Worm (Caenorhabditis elegans) whole organism, young adult: ENCODE measurements around the gene gst-9.

Experiments used
- Y79H2A.3 ChIP-seq: fragments of 200-800 bp; sonication (Bioruptor generic); conservative IDR thresholded peaks from 2 replicates; pipeline ENCODE4 v1.3.6; 2022; ENCODE audit warnings: missing genetic modification reagents, missing genetic modification characterization, missing compliant biosample characterization
- ZK185.1 ChIP-seq: sonication (generic microtip); optimal IDR thresholded peaks from 2 replicates; lab custom pipeline; 2016; ENCODE audit warnings: mild to moderate bottlenecking, missing genetic modification characterization, missing compliant biosample characterization; ENCODE audit not compliant: poor library complexity, severe bottlenecking
- ccch-3 ChIP-seq: fragments of 200-800 bp; sonication (Bioruptor generic); optimal IDR thresholded peaks from 2 replicates; lab custom pipeline; 2018; ENCODE audit warnings: mild to moderate bottlenecking, missing genetic modification characterization, missing compliant biosample characterization
- ceh-40 ChIP-seq: fragments of 200-800 bp; sonication (Bioruptor generic); IDR thresholded peaks from 2 replicates; pipeline ENCODE4 v1.3.6; 2022; ENCODE audit warnings: missing genetic modification characterization, missing compliant biosample characterization
- die-1 ChIP-seq: sonication (generic microtip); optimal IDR thresholded peaks from 2 replicates; lab custom pipeline; 2016; ENCODE audit warnings: missing genotype, mild to moderate bottlenecking, missing genetic modification characterization, missing compliant biosample characterization
- efl-1 ChIP-seq: fragments of 150-350 bp; optimal IDR thresholded peaks from 2 replicates; lab custom pipeline; 2014; ENCODE audit warnings: missing biosample characterization, missing genetic modification reagents, missing genetic modification characterization
- nhr-90 ChIP-seq: sonication (generic microtip); optimal IDR thresholded peaks from 2 replicates; lab custom pipeline; 2016; ENCODE audit warnings: missing genotype, mild to moderate bottlenecking, missing genetic modification characterization, missing compliant biosample characterization
- unc-62 ChIP-seq: fragments of 150-350 bp; optimal IDR thresholded peaks from 2 replicates; lab custom pipeline; 2014; ENCODE audit warnings: missing biosample characterization, missing genetic modification reagents, missing genetic modification characterization
- ztf-26 ChIP-seq: sonication (generic microtip); optimal IDR thresholded peaks from 2 replicates; lab custom pipeline; 2017; ENCODE audit warnings: missing genetic modification characterization, missing compliant biosample characterization

ce11 chrII:4866045-4866444 lies 25.3 kb upstream of the gst-9 start:
- TF ChIP-seq efl-1 (GFP tag; lab: Kevin White, UChicago) (no peak), Y79H2A.3 (no peak), ztf-26 (tag; lab: Kevin White, UChicago) (no peak), unc-62 (GFP tag; lab: Kevin White, UChicago) (no peak), nhr-90 (tag; lab: Kevin White, UChicago) (no peak), ceh-40 (GFP tag; lab: Robert Waterston, UW) (no peak), die-1 (no peak), ZK185.1 (tag; lab: Kevin White, UChicago) (no peak), ccch-3 (no peak)
